Fruit fly (Drosophila melanogaster): Measurements from ENCODE around the gene otu.

DNA sequence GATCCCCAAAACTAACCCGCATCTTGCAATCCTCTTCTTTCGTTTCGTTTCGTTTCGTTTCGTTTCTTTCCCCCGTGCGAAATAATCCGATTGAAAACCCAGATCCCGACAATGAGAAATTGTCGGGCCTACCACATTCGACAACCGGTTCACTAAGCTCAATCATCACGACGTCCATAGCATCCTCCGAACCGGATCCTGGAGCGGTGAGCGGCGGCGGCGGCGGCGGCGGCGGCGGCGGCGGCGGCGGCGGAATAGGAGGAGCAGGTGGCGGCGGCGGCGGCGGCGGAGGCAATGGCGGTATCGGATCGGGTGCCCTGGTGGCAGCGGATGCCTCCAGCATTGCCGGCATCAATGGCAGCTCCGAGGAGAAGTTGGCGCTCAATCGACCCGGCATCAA lies 22.9 kb upstream of the otu start:
- TF ChIP-seq usp (GFP tag; optimal IDR thresholded peaks at IDR 0.05) (no peak), CG8478 (optimal IDR thresholded peaks at IDR 0.05) (no peak), psq (optimal IDR thresholded peaks at IDR 0.05) (no peak), EcR (GFP tag; optimal IDR thresholded peaks at IDR 0.05) (no peak), Dll (optimal IDR thresholded peaks at IDR 0.05) (no peak)
